Worm (Caenorhabditis elegans): ENCODE measurements around the gene F37A8.2.

Gene F37A8.2

ce11 chrIII:3970395-3970794 lies 39.1 kb upstream of the F37A8.2 start:
- TF ChIP-seq F13C5.2 (tag; optimal IDR thresholded peaks at IDR 0.05) (no peak), sea-1 (GFP tag; conservative IDR thresholded peaks at IDR 0.05) (no peak), hnd-1 (tag; optimal IDR thresholded peaks at IDR 0.05) (no peak), tra-4 (tag; optimal IDR thresholded peaks at IDR 0.05) (no peak), ceh-13 (GFP tag; optimal IDR thresholded peaks at IDR 0.05) (no peak), tbx-11 (GFP tag; IDR thresholded peaks at IDR 0.05) (no peak), B0310.2 (tag; optimal IDR thresholded peaks at IDR 0.05) (no peak), hmbx-1 (tag; optimal IDR thresholded peaks at IDR 0.05) (no peak), flt-1 (GFP tag; IDR thresholded peaks at IDR 0.05) (no peak)

ce11 chrIII:3969133-3969532 lies 37.8 kb upstream of the F37A8.2 start:
- TF ChIP-seq hnd-1 (tag; optimal IDR thresholded peaks at IDR 0.05) (no peak), ama-1 (optimal IDR thresholded peaks at IDR 0.05) (no peak), scrt-1 (GFP tag; IDR thresholded peaks at IDR 0.05) (no peak), ets-7 (tag; optimal IDR thresholded peaks at IDR 0.05) (no peak), hmg-4 (GFP tag; optimal IDR thresholded peaks at IDR 0.05) (no peak), ceh-36 (tag; optimal IDR thresholded peaks at IDR 0.05) (no peak)

ce11 chrIII:3966143-3966542 lies 34.8 kb upstream of the F37A8.2 start:
- TF ChIP-seq B0310.2 (tag; optimal IDR thresholded peaks at IDR 0.05) (no peak), pes-1 (GFP tag; IDR thresholded peaks at IDR 0.05) (no peak), sea-1 (GFP tag; conservative IDR thresholded peaks at IDR 0.05) (no peak), hnd-1 (tag; optimal IDR thresholded peaks at IDR 0.05) (no peak), tra-4 (tag; optimal IDR thresholded peaks at IDR 0.05) (no peak), ama-1 (optimal IDR thresholded peaks at IDR 0.05) (no peak), tbx-37 (GFP tag; conservative IDR thresholded peaks at IDR 0.05) (no peak), scrt-1 (GFP tag; IDR thresholded peaks at IDR 0.05) (no peak), hmbx-1 (tag; optimal IDR thresholded peaks at IDR 0.05) (no peak), flt-1 (GFP tag; IDR thresholded peaks at IDR 0.05) (no peak)

- no peak for TF ChIP-seq flt-1 (GFP tag; IDR thresholded peaks at IDR 0.05)
- TF ChIP-seq sea-1 (GFP tag; conservative IDR thresholded peaks at IDR 0.05) = no peak
- TF ChIP-seq hmbx-1 (tag; optimal IDR thresholded peaks at IDR 0.05) = no peak
- TF ChIP-seq ceh-36 (tag; optimal IDR thresholded peaks at IDR 0.05) = no peak
- TF ChIP-seq F13C5.2 (tag; optimal IDR thresholded peaks at IDR 0.05) = no peak
- no peak for TF ChIP-seq hnd-1 (tag; optimal IDR thresholded peaks at IDR 0.05)
- TF ChIP-seq tbx-11 (GFP tag; IDR thresholded peaks at IDR 0.05) = no peak
Measured at ce11 chrIII:3964237-3964636, 32.9 kb upstream of the F37A8.2 start, which contains the start of gene R10E9.2. Gene R10E9.2 (minus strand): TSS chrIII:3964337.

ce11 chrIII:3959987-3960386 lies 28.7 kb upstream of the F37A8.2 start, which contains the start of gene R10E9.3:
Gene R10E9.3 (plus strand): TSS chrIII:3960221.
- TF ChIP-seq hmg-4 (GFP tag; optimal IDR thresholded peaks at IDR 0.05) = no peak
- TF ChIP-seq scrt-1 (GFP tag; IDR thresholded peaks at IDR 0.05) = no peak
- no peak for TF ChIP-seq hmbx-1 (tag; optimal IDR thresholded peaks at IDR 0.05)
- TF ChIP-seq ceh-13 (GFP tag; optimal IDR thresholded peaks at IDR 0.05) = no peak
- no peak for TF ChIP-seq aly-1 (tag; optimal IDR thresholded peaks at IDR 0.05)
- no peak for TF ChIP-seq tra-4 (tag; optimal IDR thresholded peaks at IDR 0.05)
- no peak for TF ChIP-seq ceh-36 (tag; optimal IDR thresholded peaks at IDR 0.05)
- no peak for TF ChIP-seq F13C5.2 (tag; optimal IDR thresholded peaks at IDR 0.05)
- TF ChIP-seq B0310.2 (tag; optimal IDR thresholded peaks at IDR 0.05) = no peak
- no peak for TF ChIP-seq pes-1 (GFP tag; IDR thresholded peaks at IDR 0.05)
- TF ChIP-seq ama-1 (optimal IDR thresholded peaks at IDR 0.05) = no peak

- TF ChIP-seq sea-1 (GFP tag; conservative IDR thresholded peaks at IDR 0.05) (no peak), hnd-1 (tag; optimal IDR thresholded peaks at IDR 0.05) (no peak), ama-1 (optimal IDR thresholded peaks at IDR 0.05) (no peak), scrt-1 (GFP tag; IDR thresholded peaks at IDR 0.05) (no peak), B0310.2 (tag; optimal IDR thresholded peaks at IDR 0.05) (no peak), hmbx-1 (tag; optimal IDR thresholded peaks at IDR 0.05) (no peak), tbx-37 (GFP tag; conservative IDR thresholded peaks at IDR 0.05) (no peak), ceh-13 (GFP tag; optimal IDR thresholded peaks at IDR 0.05) (no peak), hmg-4 (GFP tag; optimal IDR thresholded peaks at IDR 0.05) (no peak), aly-1 (tag; optimal IDR thresholded peaks at IDR 0.05) (no peak), ets-7 (tag; optimal IDR thresholded peaks at IDR 0.05) (no peak), F13C5.2 (tag; optimal IDR thresholded peaks at IDR 0.05) (no peak), pes-1 (GFP tag; IDR thresholded peaks at IDR 0.05) (no peak), tbx-11 (GFP tag; IDR thresholded peaks at IDR 0.05) (no peak), ceh-36 (tag; optimal IDR thresholded peaks at IDR 0.05) (no peak)
Measured at ce11 chrIII:3959206-3959605, 27.9 kb upstream of the F37A8.2 start.

ce11 chrIII:3957850-3958249 lies 26.5 kb upstream of the F37A8.2 start:
- TF ChIP-seq aly-1 (tag; optimal IDR thresholded peaks at IDR 0.05) (no peak), tbx-11 (GFP tag; IDR thresholded peaks at IDR 0.05) (no peak), scrt-1 (GFP tag; IDR thresholded peaks at IDR 0.05) (no peak), ets-7 (tag; optimal IDR thresholded peaks at IDR 0.05) (no peak), pes-1 (GFP tag; IDR thresholded peaks at IDR 0.05) (no peak)

ce11 chrIII:3957119-3957739 lies 25.9 kb upstream of the F37A8.2 start:
- TF ChIP-seq ama-1 (optimal IDR thresholded peaks at IDR 0.05) (no peak), hmg-4 (GFP tag; optimal IDR thresholded peaks at IDR 0.05) (no peak), ets-7 (tag; optimal IDR thresholded peaks at IDR 0.05) (no peak), ceh-13 (GFP tag; optimal IDR thresholded peaks at IDR 0.05) (no peak), tbx-37 (GFP tag; conservative IDR thresholded peaks at IDR 0.05) (no peak), hmbx-1 (tag; optimal IDR thresholded peaks at IDR 0.05) (no peak), B0310.2 (tag; optimal IDR thresholded peaks at IDR 0.05) (no peak), pes-1 (GFP tag; IDR thresholded peaks at IDR 0.05) (no peak), aly-1 (tag; optimal IDR thresholded peaks at IDR 0.05) (no peak), tra-4 (tag; optimal IDR thresholded peaks at IDR 0.05) (no peak), scrt-1 (GFP tag; IDR thresholded peaks at IDR 0.05) (no peak), flt-1 (GFP tag; IDR thresholded peaks at IDR 0.05) (no peak), tbx-11 (GFP tag; IDR thresholded peaks at IDR 0.05) (no peak), hnd-1 (tag; optimal IDR thresholded peaks at IDR 0.05) (no peak), F13C5.2 (tag; optimal IDR thresholded peaks at IDR 0.05) (no peak), ceh-36 (tag; optimal IDR thresholded peaks at IDR 0.05) (no peak), sea-1 (GFP tag; conservative IDR thresholded peaks at IDR 0.05) (no peak)
